Fruit fly (Drosophila melanogaster): ENCODE results near the gene CG15506.

dm6 chr3R:29714314-29714713 is 4.1 kb upstream of the CG15506 start, which contains the start of gene Obp99d:
- TF ChIP-seq ttk (optimal IDR thresholded peaks at IDR 0.05) (no peak), h (optimal IDR thresholded peaks at IDR 0.05) (no peak)

Data from Kc167 (cell line).